Fruit fly (Drosophila melanogaster): Measurements from ENCODE around the gene CG2082.

Gene CG2082

DNA sequence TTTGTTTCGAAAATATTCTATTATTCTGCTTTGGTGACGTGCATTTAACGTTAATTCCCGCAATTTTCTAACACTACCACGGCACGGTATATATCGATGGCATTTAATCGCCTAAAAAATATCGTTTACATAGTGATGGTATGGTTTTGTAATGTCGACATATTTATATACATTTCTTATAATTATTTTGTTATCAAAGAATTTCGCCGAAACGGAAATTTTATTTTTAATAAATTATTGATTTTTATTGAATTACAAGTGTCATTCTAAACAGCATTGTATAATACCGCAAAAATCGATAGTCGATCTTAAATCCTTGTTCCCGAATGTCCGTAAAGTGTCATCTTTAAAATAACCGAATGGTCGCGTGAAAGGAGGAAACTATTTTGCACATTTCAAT, 43.6 kb upstream of the CG2082 start, which contains the start of the genes Sec20 and dgrn (continued):
- peak; percentile 94 for TF ChIP-seq bbx (GFP tag; IDR thresholded peaks at IDR 0.05; ENCODE audit: partially characterized antibody)
- TF ChIP-seq CG2875 (GFP tag; optimal IDR thresholded peaks at IDR 0.05) = no peak
- peak in 1 of 2 experiments; percentile 6 for TF ChIP-seq crp (GFP tag; optimal IDR thresholded peaks at IDR 0.05)
- TF ChIP-seq CG4404 (GFP tag; IDR thresholded peaks at IDR 0.05) = peak; percentile 53
- no peak for TF ChIP-seq seq (GFP tag; IDR thresholded peaks at IDR 0.05)
- no peak; the same call in 2 of the 3 replicates for TF ChIP-seq H15 (GFP tag; IDR thresholded peaks at IDR 0.05)
- TF ChIP-seq CG4617 (GFP tag; optimal IDR thresholded peaks at IDR 0.05; ENCODE audit: borderline replicate concordance) = peak; percentile 96
- no peak for TF ChIP-seq cas (GFP tag; IDR thresholded peaks at IDR 0.05)
- no peak for TF ChIP-seq Hr78 (GFP tag; optimal IDR thresholded peaks at IDR 0.05)
- TF ChIP-seq Gsc (GFP tag; IDR thresholded peaks at IDR 0.05) = no peak
- TF ChIP-seq CG18764 (GFP tag; optimal IDR thresholded peaks at IDR 0.05) = peak; percentile 63
- TF ChIP-seq CG15011 (GFP tag; optimal IDR thresholded peaks at IDR 0.05) = no peak
- TF ChIP-seq Atf-2 (GFP tag; optimal IDR thresholded peaks at IDR 0.05) = no peak
- TF ChIP-seq CG11504 (tag; optimal IDR thresholded peaks at IDR 0.05) = no peak
- TF ChIP-seq stwl (tag; optimal IDR thresholded peaks at IDR 0.05) = peak; percentile 90
- no peak for TF ChIP-seq Asciz (GFP tag; optimal IDR thresholded peaks at IDR 0.05)
- peak; percentile 63 for TF ChIP-seq corto (GFP tag; optimal IDR thresholded peaks at IDR 0.05)
- TF ChIP-seq fu2 (GFP tag; optimal IDR thresholded peaks at IDR 0.05) = no peak
- TF ChIP-seq ken (GFP tag; IDR thresholded peaks at IDR 0.05) = 0 out of 3 replicates have a peak, but pooled peaks have one; percentile 49
- TF ChIP-seq Nf-YB (GFP tag; optimal IDR thresholded peaks at IDR 0.05) = no peak
- TF ChIP-seq chinmo (GFP tag; IDR thresholded peaks at IDR 0.05; ENCODE audit: partially characterized antibody) = peak; percentile 85; the same call in 3 of the 4 replicates
- no peak; the same call in 1 of the 2 replicates for TF ChIP-seq ssp (GFP tag; IDR thresholded peaks at IDR 0.05)
- TF ChIP-seq CG12155 (GFP tag; optimal IDR thresholded peaks at IDR 0.05) = peak; percentile 75
- peak; percentile 54 for TF ChIP-seq caup (GFP tag; optimal IDR thresholded peaks at IDR 0.05; ENCODE audit: severe bottlenecking)
- no peak for TF ChIP-seq Hr39 (optimal IDR thresholded peaks at IDR 0.05)
- TF ChIP-seq Abd-B (GFP tag; optimal IDR thresholded peaks at IDR 0.05) = peak; percentile 60
- peak; percentile 67 for TF ChIP-seq CG18599 (GFP tag; optimal IDR thresholded peaks at IDR 0.05)
- TF ChIP-seq Nf-YA (GFP tag; IDR thresholded peaks at IDR 0.05) = no peak
- no peak for TF ChIP-seq disco-r (GFP tag; optimal IDR thresholded peaks at IDR 0.05)
- no peak for TF ChIP-seq kah (GFP tag; optimal IDR thresholded peaks at IDR 0.05)
- no peak for TF ChIP-seq shn (GFP tag; optimal IDR thresholded peaks at IDR 0.05)
- TF ChIP-seq Scr (GFP tag; IDR thresholded peaks at IDR 0.05; ENCODE audit: partially characterized antibody) = peak; percentile 97
- no peak for TF ChIP-seq CG8089 (GFP tag; optimal IDR thresholded peaks at IDR 0.05)
- TF ChIP-seq CG10543 (GFP tag; optimal IDR thresholded peaks at IDR 0.05) = peak; percentile 53
- peak; percentile 87 for TF ChIP-seq phol (tag; optimal IDR thresholded peaks at IDR 0.05)
- 0 out of 2 replicates have a peak, but pooled peaks have one; percentile 21 for TF ChIP-seq ranshi (GFP tag; IDR thresholded peaks at IDR 0.05)
- TF ChIP-seq HLH54F (GFP tag; optimal IDR thresholded peaks at IDR 0.05) = peak; percentile 23
- TF ChIP-seq twi (tag; optimal IDR thresholded peaks at IDR 0.05) = peak; percentile 60
- TF ChIP-seq esg (GFP tag; conservative IDR thresholded peaks at IDR 0.05) = 0 out of 2 replicates have a peak, but pooled peaks have one; percentile 37
- no peak for TF ChIP-seq Awh (GFP tag; IDR thresholded peaks at IDR 0.05)
- peak; percentile 87 for TF ChIP-seq CG42726 (GFP tag; IDR thresholded peaks at IDR 0.05; ENCODE audit: partially characterized antibody)
- peak; percentile 15 for TF ChIP-seq fd102C (GFP tag; optimal IDR thresholded peaks at IDR 0.05)
- TF ChIP-seq croc (GFP tag; conservative IDR thresholded peaks at IDR 0.05) = no peak
- TF ChIP-seq CG8944 (GFP tag; optimal IDR thresholded peaks at IDR 0.05) = no peak
- peak; percentile 37 for TF ChIP-seq CG9609 (GFP tag; optimal IDR thresholded peaks at IDR 0.05)
- no peak for TF ChIP-seq luna (GFP tag; optimal IDR thresholded peaks at IDR 0.05)
- TF ChIP-seq CG4328 (GFP tag; optimal IDR thresholded peaks at IDR 0.05) = peak; percentile 46
- no peak for TF ChIP-seq CG12769 (tag; optimal IDR thresholded peaks at IDR 0.05)
- peak; percentile 37 for TF ChIP-seq tup (GFP tag; optimal IDR thresholded peaks at IDR 0.05)
- TF ChIP-seq BEAF-32 (GFP tag; optimal IDR thresholded peaks at IDR 0.05) = peak; percentile 96

Measured in whole organism, embryonic.